Worm (Caenorhabditis elegans): ENCODE results near the gene elpc-2.
"Not testable (repeated sequence)": the region's sequence is repeated elsewhere in the genome, so short reads cannot be mapped to it uniquely, and the experiment has no call there.

ce11 chrIII:12665500-12665907 lies 8.0 kb upstream of the elpc-2 start:
- TF ChIP-seq lin-13 (GFP tag; optimal IDR thresholded peaks at IDR 0.05); nhr-6 (tag; optimal IDR thresholded peaks at IDR 0.05); ceh-16 (tag; optimal IDR thresholded peaks at IDR 0.05); nhr-12 (tag; optimal IDR thresholded peaks at IDR 0.05); aly-2 (tag; optimal IDR thresholded peaks at IDR 0.05); ztf-11 (tag; optimal IDR thresholded peaks at IDR 0.05); nhr-237 (tag; optimal IDR thresholded peaks at IDR 0.05); skn-1 (tag; optimal IDR thresholded peaks at IDR 0.05); nhr-77 (tag; optimal IDR thresholded peaks at IDR 0.05); mdl-1 (tag; optimal IDR thresholded peaks at IDR 0.05); sma-3 (GFP tag; optimal IDR thresholded peaks at IDR 0.05): not testable (repeated sequence)
- peak; percentile 3 for TF ChIP-seq unc-55 (GFP tag; optimal IDR thresholded peaks at IDR 0.05)
